Fruit fly (Drosophila melanogaster): ENCODE measurements around the gene Ran.

DNA sequence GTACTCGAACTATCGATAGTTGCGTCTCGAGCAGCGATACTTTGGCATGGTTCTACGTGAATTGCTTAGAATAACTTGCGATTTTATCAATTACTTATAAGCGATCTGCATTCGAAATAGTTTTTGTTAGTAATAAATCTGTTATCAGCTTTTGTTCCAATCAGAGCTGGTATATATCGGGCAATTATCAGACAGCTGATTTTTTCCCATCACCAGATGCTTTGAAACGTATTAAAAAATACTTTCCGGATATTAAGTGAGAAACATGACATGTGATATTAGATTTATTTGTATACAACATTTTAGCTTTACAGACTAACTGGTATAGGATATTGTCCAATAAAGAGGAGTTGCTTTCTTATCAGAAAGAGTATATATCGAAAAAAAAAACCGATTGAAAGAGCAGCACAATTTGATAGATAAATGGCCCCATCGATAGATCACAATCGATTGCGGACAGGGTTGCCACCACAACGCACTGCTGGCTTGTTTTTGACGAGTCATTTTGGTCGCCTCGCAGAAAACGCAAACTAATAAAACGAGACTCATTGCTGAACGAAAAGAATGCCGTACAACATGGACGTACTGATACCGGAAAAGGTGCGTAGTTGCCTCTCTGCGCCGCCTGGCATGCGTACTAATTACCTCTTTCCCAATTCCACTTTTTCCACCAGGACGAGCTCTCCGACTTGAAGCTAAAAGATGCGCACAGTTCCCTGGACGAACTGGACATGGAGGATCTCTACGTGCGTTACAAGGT is 23.6 kb downstream of the Ran start, which contains the start of gene Rpt3:
- TF ChIP-seq CTCF (optimal IDR thresholded peaks at IDR 0.05) (no peak), CG8478 (optimal IDR thresholded peaks at IDR 0.05) (no peak)

All from S2 (cell line).